Worm (Caenorhabditis elegans) whole organism, L1 larva: ENCODE measurements around the gene Y27F2A.6.
"Not testable (repeated sequence)": the region's sequence is repeated elsewhere in the genome, so short reads cannot be mapped to it uniquely, and the experiment has no call there.

Experiments used
- C16A3.4 ChIP-seq: fragments of 150-350 bp; optimal IDR thresholded peaks from 2 replicates; lab custom pipeline; 2014; ENCODE audit warnings: missing biosample characterization, missing genetic modification characterization
- F16B12.6 ChIP-seq: fragments of 150-350 bp; optimal IDR thresholded peaks from 2 replicates; lab custom pipeline; 2014; ENCODE audit warnings: missing biosample characterization, missing genetic modification characterization
- aly-2 ChIP-seq: fragments of 150-350 bp; optimal IDR thresholded peaks from 2 replicates; lab custom pipeline; 2014; ENCODE audit warnings: missing biosample characterization, missing genetic modification characterization
- ceh-8 ChIP-seq: fragments of 200-800 bp; sonication (Bioruptor generic); optimal IDR thresholded peaks from 2 replicates; lab custom pipeline; 2018; ENCODE audit warnings: mild to moderate bottlenecking, missing genetic modification characterization, moderate library complexity, missing compliant biosample characterization
- ceh-82 ChIP-seq, 3 experiments: fragments of 150-350 bp in 1 of 3; sonication (generic microtip) in 2 of 3; optimal IDR thresholded peaks; 2 replicates each; lab custom pipeline; 2014 to 2017; ENCODE audit warnings: missing biosample characterization in 3 of 3, missing genetic modification characterization in 3 of 3
- ceh-88 ChIP-seq: fragments of 200-800 bp; sonication (Bioruptor generic); IDR thresholded peaks from 2 replicates; pipeline ENCODE4 v1.3.6; 2022; ENCODE audit warnings: missing genetic modification characterization, missing compliant biosample characterization
- dsc-1 ChIP-seq: sonication (generic microtip); optimal IDR thresholded peaks from 2 replicates; lab custom pipeline; 2016; ENCODE audit warnings: mild to moderate bottlenecking, missing genetic modification characterization, missing compliant biosample characterization
- efl-1 ChIP-seq, 4 experiments: fragments of 150-350 bp; optimal IDR thresholded peaks in 3 of 4; peaks in 1 of 4; 1 replicate in 1 of 4; 2 replicates in 3 of 4; lab custom pipeline; 2014; ENCODE audit warnings: missing biosample characterization in 2 of 4, missing genetic modification characterization in 2 of 4, missing genetic modification reagents in 2 of 4
- elt-2 ChIP-seq: sonication (generic microtip); optimal IDR thresholded peaks from 2 replicates; lab custom pipeline; 2016; ENCODE audit warnings: missing genetic modification characterization, mild to moderate bottlenecking, inconsistent platforms, missing compliant biosample characterization, missing genetic modification reagents
- fkh-8 ChIP-seq: sonication (generic microtip); optimal IDR thresholded peaks from 2 replicates; lab custom pipeline; 2016; ENCODE audit warnings: mild to moderate bottlenecking, missing genetic modification characterization, missing compliant biosample characterization
- hlh-4 ChIP-seq: sonication (generic microtip); optimal IDR thresholded peaks from 2 replicates; lab custom pipeline; 2016; ENCODE audit warnings: mild to moderate bottlenecking, missing genetic modification characterization, missing compliant biosample characterization
- hpl-2 ChIP-seq: fragments of 150-350 bp; optimal IDR thresholded peaks from 2 replicates; lab custom pipeline; 2014; ENCODE audit warnings: missing biosample characterization, missing genetic modification reagents, missing genetic modification characterization
- lin-13 ChIP-seq: fragments of 150-350 bp; optimal IDR thresholded peaks from 2 replicates; lab custom pipeline; 2014; ENCODE audit warnings: missing biosample characterization, missing genetic modification reagents, missing genetic modification characterization
- lin-14 ChIP-seq: fragments of 200-800 bp; sonication (Bioruptor generic); optimal IDR thresholded peaks from 2 replicates; lab custom pipeline; 2018; ENCODE audit warnings: mild to moderate bottlenecking, missing genetic modification characterization, moderate library complexity, missing compliant biosample characterization
- lin-15B ChIP-seq: fragments of 150-350 bp; sonication (generic microtip); optimal IDR thresholded peaks from 3 replicates; lab custom pipeline; 2014; ENCODE audit warnings: missing biosample characterization, missing genetic modification characterization
- lin-39 ChIP-seq: fragments of 150-350 bp; optimal IDR thresholded peaks from 2 replicates; lab custom pipeline; 2014; ENCODE audit warnings: missing biosample characterization, missing genetic modification reagents, missing genetic modification characterization
- mab-9 ChIP-seq: fragments of 200-800 bp; sonication (Bioruptor generic); IDR thresholded peaks from 2 replicates; pipeline ENCODE4 v1.3.6; 2022; ENCODE audit warnings: missing genetic modification reagents, missing genetic modification characterization, missing compliant biosample characterization
- mef-2 ChIP-seq: fragments of 150-350 bp; optimal IDR thresholded peaks from 2 replicates; lab custom pipeline; 2014; ENCODE audit warnings: missing biosample characterization, missing genetic modification characterization
- mep-1 ChIP-seq: fragments of 150-350 bp; optimal IDR thresholded peaks from 2 replicates; lab custom pipeline; 2014; ENCODE audit warnings: missing biosample characterization, missing genetic modification characterization
- nhr-11 ChIP-seq: fragments of 150-350 bp; optimal IDR thresholded peaks from 2 replicates; lab custom pipeline; 2014; ENCODE audit warnings: missing biosample characterization, missing genetic modification characterization
- nhr-237 ChIP-seq: fragments of 150-350 bp; optimal IDR thresholded peaks from 2 replicates; lab custom pipeline; 2014; ENCODE audit warnings: missing biosample characterization, missing genetic modification characterization
- nhr-28 ChIP-seq: fragments of 150-350 bp; optimal IDR thresholded peaks from 2 replicates; lab custom pipeline; 2014; ENCODE audit warnings: missing biosample characterization, missing genetic modification characterization
- nhr-47 ChIP-seq: sonication (generic microtip); optimal IDR thresholded peaks from 2 replicates; lab custom pipeline; 2016; ENCODE audit warnings: mild to moderate bottlenecking, missing genetic modification characterization, moderate library complexity, missing compliant biosample characterization
- nhr-77 ChIP-seq: fragments of 150-350 bp; optimal IDR thresholded peaks from 2 replicates; lab custom pipeline; 2014; ENCODE audit warnings: missing biosample characterization, missing genetic modification characterization
- nhr-84 ChIP-seq: sonication (generic microtip); optimal IDR thresholded peaks from 2 replicates; lab custom pipeline; 2017; ENCODE audit warnings: missing biosample characterization, missing genetic modification characterization
- pqm-1 ChIP-seq: sonication (generic microtip); optimal IDR thresholded peaks from 3 replicates; lab custom pipeline; 2017; ENCODE audit warnings: missing biosample characterization, missing genetic modification characterization
- snu-23 ChIP-seq: sonication (generic microtip); optimal IDR thresholded peaks from 2 replicates; lab custom pipeline; 2016; ENCODE audit warnings: missing genetic modification characterization, missing compliant biosample characterization
- sptf-1 ChIP-seq: fragments of 150-350 bp; optimal IDR thresholded peaks from 2 replicates; lab custom pipeline; 2014; ENCODE audit warnings: missing biosample characterization, missing genetic modification characterization
- tlp-1 ChIP-seq: fragments of 150-350 bp; optimal IDR thresholded peaks from 2 replicates; lab custom pipeline; 2014; ENCODE audit warnings: missing biosample characterization, missing genetic modification characterization
- unc-62 ChIP-seq: fragments of 150-350 bp; optimal IDR thresholded peaks from 2 replicates; lab custom pipeline; 2014; ENCODE audit warnings: missing biosample characterization, missing genetic modification reagents, missing genetic modification characterization
- unc-86 ChIP-seq: sonication (generic microtip); optimal IDR thresholded peaks from 2 replicates; lab custom pipeline; 2016; ENCODE audit warnings: missing genetic modification characterization, missing compliant biosample characterization
- unc-98 ChIP-seq: fragments of 200-800 bp; sonication (Bioruptor generic); IDR thresholded peaks from 2 replicates; pipeline ENCODE4 v1.3.6; 2022; ENCODE audit warnings: missing genetic modification characterization, missing compliant biosample characterization
- vab-15 ChIP-seq: sonication (generic microtip); optimal IDR thresholded peaks from 2 replicates; lab custom pipeline; 2017; ENCODE audit warnings: missing genotype, mild to moderate bottlenecking, missing genetic modification characterization, missing compliant biosample characterization
- xbp-1 ChIP-seq: sonication (generic microtip); optimal IDR thresholded peaks from 2 replicates; lab custom pipeline; 2016; ENCODE audit warnings: missing genetic modification characterization, missing compliant biosample characterization
- zag-1 ChIP-seq: fragments of 150-350 bp; optimal IDR thresholded peaks from 2 replicates; lab custom pipeline; 2014; ENCODE audit warnings: missing biosample characterization, missing genetic modification characterization
- zip-4 ChIP-seq: fragments of 200-800 bp; sonication (Bioruptor generic); optimal IDR thresholded peaks from 2 replicates; lab custom pipeline; 2018; ENCODE audit warnings: mild to moderate bottlenecking, missing genetic modification characterization, moderate library complexity, missing compliant biosample characterization

Y27F2A.6 gene

ce11 chrII:3183300-3183840 lies at the start of gene Y27F2A.6, which contains the start of gene Y27F2A.8:
Y27F2A.6 (minus strand) TSS chrII:3183400.
Y27F2A.8 (plus strand) TSS chrII:3183790.
- TF ChIP-seq pqm-1 (tag; lab: Kevin White, UChicago); nhr-84; unc-98 (GFP tag; lab: Robert Waterston, UW): not testable (repeated sequence)

- no peak for TF ChIP-seq mab-9 (GFP tag; lab: Robert Waterston, UW)
- no peak for TF ChIP-seq lin-15B (tag; lab: Kevin White, UChicago)
- TF ChIP-seq ceh-88 (GFP tag; lab: Robert Waterston, UW) = no peak
- TF ChIP-seq snu-23 (GFP tag; lab: Kevin White, UChicago) = no peak
- no peak for TF ChIP-seq nhr-11 (tag; lab: Kevin White, UChicago)
- TF ChIP-seq elt-2 (tag; lab: Kevin White, UChicago) = no peak
- TF ChIP-seq pqm-1 (tag; lab: Kevin White, UChicago) = no peak
- TF ChIP-seq hpl-2 (GFP tag; lab: Kevin White, UChicago) = no peak
- TF ChIP-seq dsc-1 (tag; lab: Kevin White, UChicago) = no peak
- no peak for TF ChIP-seq sptf-1 (tag; lab: Kevin White, UChicago)
- TF ChIP-seq nhr-77 (tag; lab: Kevin White, UChicago) = no peak
- TF ChIP-seq xbp-1 (tag; lab: Kevin White, UChicago) = no peak
- no peak for TF ChIP-seq mep-1 (tag; lab: Kevin White, UChicago)
- TF ChIP-seq nhr-237 (tag; lab: Kevin White, UChicago) = no peak
- TF ChIP-seq F16B12.6 = no peak
- no peak for TF ChIP-seq vab-15
These were observed 47.2 kb upstream of the Y27F2A.6 start, which contains the start of gene srh-297 for ce11 chrII:3230422-3230821. srh-297 (minus strand) TSS chrII:3230522.

ce11 chrII:3225780-3226179 lies 42.6 kb upstream of the Y27F2A.6 start, which contains the start of gene ZC239.17:
ZC239.17 (minus strand) TSS chrII:3225880.
- no peak for TF ChIP-seq efl-1 (optimal IDR thresholded peaks at IDR 0.05; lab: Kevin White, UChicago)
- TF ChIP-seq efl-1 (GFP tag; optimal IDR thresholded peaks at IDR 0.05 in 1 of 2; lab: Kevin White, UChicago) = no peak
- no peak for TF ChIP-seq zip-4 (GFP tag; lab: Kevin White, UChicago)
- no peak for TF ChIP-seq lin-14 (GFP tag; lab: Kevin White, UChicago)

- TF ChIP-seq xbp-1 (tag; lab: Kevin White, UChicago) (no peak), tlp-1 (tag; lab: Kevin White, UChicago) (no peak), hlh-4 (tag; lab: Kevin White, UChicago) (no peak), elt-2 (tag; lab: Kevin White, UChicago) (peak; percentile 44)
These were observed 42.0 kb upstream of the Y27F2A.6 start, which contains the start of gene ZC239.16 for ce11 chrII:3225200-3225599. ZC239.16 (minus strand) TSS chrII:3225319.

- TF ChIP-seq fkh-8 (tag; lab: Kevin White, UChicago) = no peak
These were observed 41.4 kb upstream of the Y27F2A.6 start, which contains the start of gene ZC239.15 for ce11 chrII:3224631-3225030. ZC239.15 (minus strand) TSS chrII:3224731.

ce11 chrII:3222686-3223085 lies 39.5 kb upstream of the Y27F2A.6 start, which contains the start of gene ZC239.13:
ZC239.13 (minus strand) TSS chrII:3222839.
- TF ChIP-seq unc-62 (GFP tag; lab: Kevin White, UChicago) (no peak), elt-2 (tag; lab: Kevin White, UChicago) (peak; percentile 21)
- TF ChIP-seq, all 84 proteins: peak for 1

- no peak for TF ChIP-seq mef-2 (tag; lab: Kevin White, UChicago)
- TF ChIP-seq ceh-8 (GFP tag; lab: Kevin White, UChicago) = no peak
- no peak for TF ChIP-seq F16B12.6
- TF ChIP-seq C16A3.4 (tag; lab: Kevin White, UChicago) = no peak
- no peak for TF ChIP-seq ceh-82 (tag; optimal IDR thresholded peaks at IDR 0.05; lab: Kevin White, UChicago)
- no peak for TF ChIP-seq nhr-47
- TF ChIP-seq lin-13 = no peak
- no peak for TF ChIP-seq lin-39 (tag; lab: Kevin White, UChicago)
- TF ChIP-seq zag-1 (tag; lab: Kevin White, UChicago) = no peak
- no peak for TF ChIP-seq unc-62 (GFP tag; lab: Kevin White, UChicago)
- TF ChIP-seq unc-98 (GFP tag; lab: Robert Waterston, UW) = no peak
- no peak for TF ChIP-seq nhr-28 (tag; lab: Kevin White, UChicago)
- no peak for TF ChIP-seq aly-2 (tag; lab: Kevin White, UChicago)
- TF ChIP-seq unc-86 (tag; lab: Kevin White, UChicago) = no peak
- no peak for TF ChIP-seq mab-9 (GFP tag; lab: Robert Waterston, UW)
- TF ChIP-seq nhr-84 = no peak
- TF ChIP-seq pqm-1 (tag; lab: Kevin White, UChicago) = no peak
- TF ChIP-seq snu-23 (GFP tag; lab: Kevin White, UChicago) = no peak
These were observed 38.5 kb upstream of the Y27F2A.6 start, which contains the start of gene ZC239.14 for ce11 chrII:3221730-3222129. ZC239.14 (minus strand) TSS chrII:3222034.
